Worm (Caenorhabditis elegans): ENCODE data around the gene C25D7.16.

The C25D7.16 gene

DNA sequence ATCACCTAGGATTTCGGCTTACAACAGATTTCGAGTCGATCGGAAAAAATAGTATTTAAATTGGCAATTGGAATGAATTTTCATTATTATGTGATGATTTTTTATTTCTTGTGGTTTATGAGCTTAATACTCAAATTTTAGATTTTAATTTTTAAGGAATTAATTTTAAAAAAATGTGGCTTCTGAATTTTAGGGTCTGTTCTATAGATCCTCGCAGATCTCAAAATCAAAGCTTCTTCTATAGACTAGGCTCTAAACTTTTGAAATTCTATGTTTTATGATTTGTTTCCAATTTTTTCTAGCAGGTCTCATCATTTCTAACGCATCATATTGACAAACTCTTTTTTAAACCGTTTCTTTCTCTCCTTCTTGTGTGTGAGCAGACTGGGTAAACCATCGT is 36.7 kb downstream of the C25D7.16 start, which contains the start of gene txt-12:
Gene txt-12 (plus strand): TSS at position 301 of the 400 bp plus-strand sequence.
- TF ChIP-seq madf-3 (GFP tag; IDR thresholded peaks at IDR 0.05): no peak
- no peak for TF ChIP-seq madf-8 (GFP tag; conservative IDR thresholded peaks at IDR 0.05)
- no peak for TF ChIP-seq him-1 (tag; optimal IDR thresholded peaks at IDR 0.05)
- no peak for TF ChIP-seq F49E8.2 (tag; optimal IDR thresholded peaks at IDR 0.05; ENCODE audit: insufficient read depth)
- no peak for TF ChIP-seq xnd-1 (tag; optimal IDR thresholded peaks at IDR 0.05)
- no peak for TF ChIP-seq rcor-1 (GFP tag; IDR thresholded peaks at IDR 0.05)
- TF ChIP-seq aptf-3 (GFP tag; IDR thresholded peaks at IDR 0.05): no peak
- TF ChIP-seq F55B11.4 (tag; optimal IDR thresholded peaks at IDR 0.05; ENCODE audit: borderline replicate concordance, insufficient read depth): no peak
- no peak for TF ChIP-seq efl-1 (GFP tag; optimal IDR thresholded peaks at IDR 0.05)
- TF ChIP-seq nfya-2 (GFP tag; IDR thresholded peaks at IDR 0.05): no peak
- no peak for TF ChIP-seq cebp-1 (GFP tag; IDR thresholded peaks at IDR 0.05)
- TF ChIP-seq cebp-1 (tag; optimal IDR thresholded peaks at IDR 0.05): no peak
- TF ChIP-seq nhr-27 (tag; optimal IDR thresholded peaks at IDR 0.05): no peak

ce11 chrV:15094749-15095148 is 38.8 kb downstream of the C25D7.16 start, which contains the start of gene srx-78:
srx-78 (plus strand) TSS chrV:15095049.
- TF ChIP-seq mxl-1 (tag; optimal IDR thresholded peaks at IDR 0.05) (no peak), nhr-179 (tag; optimal IDR thresholded peaks at IDR 0.05) (no peak), unc-130 (GFP tag; optimal IDR thresholded peaks at IDR 0.05) (no peak), Y53G8AR.9 (GFP tag; conservative IDR thresholded peaks at IDR 0.05) (no peak), hsf-1 (GFP tag; IDR thresholded peaks at IDR 0.05) (no peak), ets-4 (GFP tag; optimal IDR thresholded peaks at IDR 0.05) (no peak), ceh-58 (GFP tag; IDR thresholded peaks at IDR 0.05) (no peak), Y95B8A.8 (GFP tag; IDR thresholded peaks at IDR 0.05) (no peak), madf-6 (GFP tag; IDR thresholded peaks at IDR 0.05) (no peak), F10E7.11 (tag; optimal IDR thresholded peaks at IDR 0.05) (no peak), akir-1 (GFP tag; optimal IDR thresholded peaks at IDR 0.05) (no peak), nfya-2 (GFP tag; IDR thresholded peaks at IDR 0.05) (no peak)

ce11 chrV:15099447-15099846 is 43.5 kb downstream of the C25D7.16 start, which contains the start of gene C01G10.1:
C01G10.1 (plus strand) TSS chrV:15099747.
- TF ChIP-seq atf-7 (tag; optimal IDR thresholded peaks at IDR 0.05): no peak
- TF ChIP-seq B0261.1 (tag; optimal IDR thresholded peaks at IDR 0.05): no peak
- no peak for TF ChIP-seq K12H6.12 (tag; optimal IDR thresholded peaks at IDR 0.05)
- TF ChIP-seq cebp-1 (GFP tag; IDR thresholded peaks at IDR 0.05): no peak
- no peak for TF ChIP-seq cebp-1 (tag; optimal IDR thresholded peaks at IDR 0.05)
- TF ChIP-seq ztf-28 (GFP tag; IDR thresholded peaks at IDR 0.05): no peak
- no peak for TF ChIP-seq bed-1 (GFP tag; IDR thresholded peaks at IDR 0.05)
- no peak for TF ChIP-seq rec-8 (tag; optimal IDR thresholded peaks at IDR 0.05)
- TF ChIP-seq egl-44 (GFP tag; IDR thresholded peaks at IDR 0.05): no peak
- TF ChIP-seq B0019.2 (GFP tag; conservative IDR thresholded peaks at IDR 0.05): no peak
- no peak for TF ChIP-seq ceh-58 (GFP tag; IDR thresholded peaks at IDR 0.05)
- TF ChIP-seq akir-1 (GFP tag; optimal IDR thresholded peaks at IDR 0.05): no peak
- no peak for TF ChIP-seq F49E8.2 (tag; optimal IDR thresholded peaks at IDR 0.05; ENCODE audit: insufficient read depth)
- no peak for TF ChIP-seq ceh-91 (GFP tag; IDR thresholded peaks at IDR 0.05)
- no peak for TF ChIP-seq snpc-3.4 (tag; optimal IDR thresholded peaks at IDR 0.05)

Data from whole organism, young adult.